Worm (Caenorhabditis elegans) whole organism, young adult: ENCODE measurements around the gene bath-10.

ENCODE experiments used
- B0261.1 ChIP-seq: sonication (generic microtip); optimal IDR thresholded peaks from 2 replicates; lab custom pipeline; 2016; ENCODE audit warnings: mild to moderate bottlenecking, missing genetic modification characterization, moderate library complexity, missing compliant biosample characterization
- F22D6.2 ChIP-seq: sonication (generic microtip); optimal IDR thresholded peaks from 2 replicates; lab custom pipeline; 2016; ENCODE audit warnings: mild to moderate bottlenecking, missing genetic modification characterization, missing compliant biosample characterization
- F23B12.7 ChIP-seq: sonication (generic microtip); optimal IDR thresholded peaks from 2 replicates; lab custom pipeline; 2017; ENCODE audit warnings: missing genetic modification characterization, mild to moderate bottlenecking, missing compliant biosample characterization, antibody characterized with exemption, moderate library complexity; ENCODE audit not compliant: insufficient read depth
- F33H1.4 ChIP-seq: fragments of 200-800 bp; sonication (Bioruptor generic); IDR thresholded peaks from 2 replicates; pipeline ENCODE4 v1.3.6; 2022; ENCODE audit warnings: missing genetic modification reagents, missing genetic modification characterization, missing compliant biosample characterization
- K11D2.4 ChIP-seq: fragments of 200-800 bp; sonication (Bioruptor generic); IDR thresholded peaks from 2 replicates; pipeline ENCODE4 v1.3.6; 2022; ENCODE audit warnings: missing genetic modification reagents, missing genetic modification characterization, missing compliant biosample characterization
- Y53F4B.3 ChIP-seq: fragments of 200-800 bp; sonication (Bioruptor generic); IDR thresholded peaks from 2 replicates; pipeline ENCODE4 v1.3.6; 2022; ENCODE audit warnings: missing genetic modification reagents, missing genetic modification characterization, missing compliant biosample characterization
- Y53G8AR.9 ChIP-seq: fragments of 200-800 bp; sonication (Bioruptor generic); conservative IDR thresholded peaks from 2 replicates; pipeline ENCODE4 v1.3.6; 2022; ENCODE audit warnings: missing genetic modification reagents, missing genetic modification characterization, missing compliant biosample characterization
- ZK185.1 ChIP-seq: sonication (generic microtip); optimal IDR thresholded peaks from 2 replicates; lab custom pipeline; 2016; ENCODE audit warnings: mild to moderate bottlenecking, missing genetic modification characterization, missing compliant biosample characterization; ENCODE audit not compliant: poor library complexity, severe bottlenecking
- atf-7 ChIP-seq: sonication (generic microtip); optimal IDR thresholded peaks from 2 replicates; lab custom pipeline; 2017; ENCODE audit warnings: mild to moderate bottlenecking, missing genetic modification characterization, missing compliant biosample characterization
- athp-1 ChIP-seq: sonication (generic microtip); optimal IDR thresholded peaks from 2 replicates; lab custom pipeline; 2017; ENCODE audit warnings: mild to moderate bottlenecking, missing genetic modification characterization, missing compliant biosample characterization
- bed-1 ChIP-seq: fragments of 200-800 bp; sonication (Bioruptor generic); IDR thresholded peaks from 2 replicates; pipeline ENCODE4 v1.3.6; 2022; ENCODE audit warnings: missing genetic modification reagents, missing genetic modification characterization, missing compliant biosample characterization
- bed-2 ChIP-seq: fragments of 200-800 bp; sonication (Bioruptor generic); IDR thresholded peaks from 2 replicates; pipeline ENCODE4 v1.3.6; 2022; ENCODE audit warnings: missing genetic modification reagents, missing genetic modification characterization, missing compliant biosample characterization
- ceh-100 ChIP-seq: fragments of 200-800 bp; sonication (Bioruptor generic); IDR thresholded peaks from 2 replicates; pipeline ENCODE4 v1.3.6; 2022; ENCODE audit warnings: missing genetic modification reagents, missing genetic modification characterization, missing compliant biosample characterization
- ceh-40 ChIP-seq: fragments of 200-800 bp; sonication (Bioruptor generic); IDR thresholded peaks from 2 replicates; pipeline ENCODE4 v1.3.6; 2022; ENCODE audit warnings: missing genetic modification characterization, missing compliant biosample characterization
- dpff-1 ChIP-seq: sonication (generic microtip); optimal IDR thresholded peaks from 2 replicates; lab custom pipeline; 2017; ENCODE audit warnings: mild to moderate bottlenecking, missing genetic modification characterization, missing compliant biosample characterization
- egl-18 ChIP-seq: fragments of 200-800 bp; sonication (Bioruptor generic); IDR thresholded peaks from 2 replicates; pipeline ENCODE4 v1.3.6; 2022; ENCODE audit warnings: missing genetic modification reagents, missing genetic modification characterization, missing compliant biosample characterization
- egrh-3 ChIP-seq: fragments of 200-800 bp; sonication (Bioruptor generic); IDR thresholded peaks from 2 replicates; pipeline ENCODE4 v1.3.6; 2022; ENCODE audit warnings: missing genetic modification reagents, missing genetic modification characterization, missing compliant biosample characterization
- ekl-4 ChIP-seq: fragments of 200-800 bp; sonication (Bioruptor generic); IDR thresholded peaks from 2 replicates; pipeline ENCODE4 v1.3.6; 2022; ENCODE audit warnings: missing genetic modification reagents, missing genetic modification characterization, missing compliant biosample characterization
- him-1 ChIP-seq: sonication (generic microtip); optimal IDR thresholded peaks from 2 replicates; lab custom pipeline; 2016; ENCODE audit warnings: missing genotype, missing genetic modification reagents, missing genetic modification characterization, missing compliant biosample characterization
- hmg-1.2 ChIP-seq: fragments of 200-800 bp; sonication (Bioruptor generic); IDR thresholded peaks from 2 replicates; pipeline ENCODE4 v1.3.6; 2022; ENCODE audit warnings: missing genetic modification reagents, missing genetic modification characterization, missing compliant biosample characterization
- hmg-20 ChIP-seq: fragments of 200-800 bp; sonication (Bioruptor generic); IDR thresholded peaks from 2 replicates; pipeline ENCODE4 v1.3.6; 2022; ENCODE audit warnings: missing genetic modification reagents, missing genetic modification characterization, missing compliant biosample characterization
- lin-40 ChIP-seq: sonication (generic microtip); optimal IDR thresholded peaks from 2 replicates; lab custom pipeline; 2016; ENCODE audit warnings: missing genetic modification characterization, mild to moderate bottlenecking, missing compliant biosample characterization, missing genotype, missing genetic modification reagents
- lir-1 ChIP-seq: fragments of 200-800 bp; sonication (Bioruptor generic); conservative IDR thresholded peaks from 2 replicates; pipeline ENCODE4 v1.3.6; 2022; ENCODE audit warnings: missing genetic modification reagents, missing genetic modification characterization, missing compliant biosample characterization
- mcd-1 ChIP-seq: fragments of 200-800 bp; sonication (Bioruptor generic); IDR thresholded peaks from 2 replicates; pipeline ENCODE4 v1.3.6; 2022; ENCODE audit warnings: missing genetic modification reagents, missing genetic modification characterization, missing compliant biosample characterization
- mel-28 ChIP-seq: sonication (generic microtip); optimal IDR thresholded peaks from 2 replicates; lab custom pipeline; 2016; ENCODE audit warnings: borderline replicate concordance, mild to moderate bottlenecking, missing genetic modification characterization, missing compliant biosample characterization
- nfyb-1 ChIP-seq: fragments of 200-800 bp; sonication (Bioruptor generic); IDR thresholded peaks from 2 replicates; pipeline ENCODE4 v1.3.6; 2022; ENCODE audit warnings: missing genetic modification reagents, missing genetic modification characterization, missing compliant biosample characterization
- nhr-120 ChIP-seq: fragments of 200-800 bp; sonication (Bioruptor generic); IDR thresholded peaks from 2 replicates; pipeline ENCODE4 v1.3.6; 2022; ENCODE audit warnings: missing genetic modification characterization, missing compliant biosample characterization
- nhr-179 ChIP-seq: sonication (generic microtip); optimal IDR thresholded peaks from 2 replicates; lab custom pipeline; 2016; ENCODE audit warnings: mild to moderate bottlenecking, missing genetic modification characterization, missing compliant biosample characterization
- nhr-27 ChIP-seq: fragments of 200-800 bp; sonication (Bioruptor generic); optimal IDR thresholded peaks from 2 replicates; lab custom pipeline; 2018; ENCODE audit warnings: mild to moderate bottlenecking, missing genetic modification characterization, moderate library complexity, missing compliant biosample characterization
- nhr-80 ChIP-seq: sonication (generic microtip); optimal IDR thresholded peaks from 2 replicates; lab custom pipeline; 2016; ENCODE audit warnings: missing genetic modification characterization, missing compliant biosample characterization
- rec-8 ChIP-seq, 2 experiments: sonication (generic microtip); optimal IDR thresholded peaks; 2 replicates each; lab custom pipeline; 2016; ENCODE audit warnings: mild to moderate bottlenecking in 2 of 2, missing genetic modification characterization in 2 of 2, missing genetic modification reagents in 2 of 2, missing genotype in 2 of 2, missing biosample characterization in 1 of 2, missing compliant biosample characterization in 1 of 2, moderate library complexity in 1 of 2
- rpc-1 ChIP-seq, 2 experiments: fragments of 150-350 bp in 1 of 2; sonication (generic microtip) in 1 of 2; optimal IDR thresholded peaks; 2 replicates each; lab custom pipeline; 2014 to 2018; ENCODE audit warnings: missing biosample characterization in 1 of 2, missing genetic modification characterization in 1 of 2, missing genetic modification reagents in 1 of 2, missing genotype in 1 of 2
- sdz-38 ChIP-seq: sonication (generic microtip); optimal IDR thresholded peaks from 2 replicates; lab custom pipeline; 2016; ENCODE audit warnings: missing genotype, missing genetic modification characterization, missing compliant biosample characterization
- sea-2 ChIP-seq: fragments of 200-800 bp; sonication (Bioruptor generic); IDR thresholded peaks from 2 replicates; pipeline ENCODE4 v1.3.6; 2022; ENCODE audit warnings: missing genetic modification characterization, missing compliant biosample characterization
- snpc-1.1 ChIP-seq: sonication (generic microtip); optimal IDR thresholded peaks from 2 replicates; lab custom pipeline; 2017; ENCODE audit warnings: missing genetic modification characterization, mild to moderate bottlenecking, missing compliant biosample characterization, antibody characterized with exemption, moderate library complexity, missing genotype, missing genetic modification reagents; ENCODE audit not compliant: insufficient read depth
- sptf-2 ChIP-seq: fragments of 200-800 bp; sonication (Bioruptor generic); optimal IDR thresholded peaks from 2 replicates; lab custom pipeline; 2018; ENCODE audit warnings: mild to moderate bottlenecking, missing genetic modification characterization, missing compliant biosample characterization
- tlf-1 ChIP-seq: fragments of 200-800 bp; sonication (Bioruptor generic); optimal IDR thresholded peaks from 2 replicates; lab custom pipeline; 2018; ENCODE audit warnings: mild to moderate bottlenecking, missing genetic modification characterization, missing compliant biosample characterization
- unc-62 ChIP-seq: fragments of 150-350 bp; optimal IDR thresholded peaks from 2 replicates; lab custom pipeline; 2014; ENCODE audit warnings: missing biosample characterization, missing genetic modification reagents, missing genetic modification characterization
- ztf-26 ChIP-seq: sonication (generic microtip); optimal IDR thresholded peaks from 2 replicates; lab custom pipeline; 2017; ENCODE audit warnings: missing genetic modification characterization, missing compliant biosample characterization

bath-10 gene

DNA sequence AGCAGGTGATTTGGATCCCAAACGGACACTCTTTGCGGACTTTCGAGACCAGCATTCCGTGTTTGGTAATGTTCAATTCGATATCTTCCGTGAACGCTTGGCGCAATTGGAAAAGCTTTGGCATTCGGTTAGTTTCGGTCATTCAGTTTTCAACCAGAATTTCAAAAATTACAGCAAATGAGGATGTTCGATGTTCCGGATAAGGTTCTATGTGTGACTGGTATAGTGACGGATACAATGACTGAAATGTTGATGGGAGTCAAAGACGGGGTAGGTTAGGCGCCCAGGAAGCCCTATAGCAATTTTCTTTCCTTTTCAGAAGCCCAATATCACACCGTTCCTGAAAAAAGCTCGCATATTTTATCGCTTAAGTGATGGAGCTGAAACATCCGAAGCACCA lies 8.2 kb downstream of the bath-10 start:
- TF ChIP-seq sdz-38 (tag; lab: Kevin White, UChicago) = no peak
- TF ChIP-seq sptf-2 (GFP tag; lab: Kevin White, UChicago) = no peak
- no peak for TF ChIP-seq mcd-1 (GFP tag; lab: Robert Waterston, UW)
- TF ChIP-seq atf-7 = no peak
- no peak for TF ChIP-seq him-1 (tag; lab: Kevin White, UChicago)
- TF ChIP-seq ceh-100 (GFP tag; lab: Robert Waterston, UW) = no peak
- no peak for TF ChIP-seq egl-18
- no peak for TF ChIP-seq tlf-1 (GFP tag; lab: Kevin White, UChicago)
- TF ChIP-seq nhr-120 (GFP tag; lab: Robert Waterston, UW) = no peak
- TF ChIP-seq snpc-1.1 = no peak
- no peak for TF ChIP-seq F22D6.2 (tag; lab: Kevin White, UChicago)
- no peak for TF ChIP-seq lin-40
- no peak for TF ChIP-seq Y53G8AR.9 (GFP tag; lab: Robert Waterston, UW)
- no peak for TF ChIP-seq bed-2 (GFP tag; lab: Robert Waterston, UW)
- no peak for TF ChIP-seq F23B12.7 (tag; lab: Kevin White, UChicago)
- no peak for TF ChIP-seq mel-28 (tag; lab: Kevin White, UChicago)
- TF ChIP-seq ekl-4 (GFP tag; lab: Robert Waterston, UW) = no peak
- no peak for TF ChIP-seq lir-1
- TF ChIP-seq nhr-179 = no peak
- TF ChIP-seq nhr-80 (tag; lab: Kevin White, UChicago) = no peak

DNA sequence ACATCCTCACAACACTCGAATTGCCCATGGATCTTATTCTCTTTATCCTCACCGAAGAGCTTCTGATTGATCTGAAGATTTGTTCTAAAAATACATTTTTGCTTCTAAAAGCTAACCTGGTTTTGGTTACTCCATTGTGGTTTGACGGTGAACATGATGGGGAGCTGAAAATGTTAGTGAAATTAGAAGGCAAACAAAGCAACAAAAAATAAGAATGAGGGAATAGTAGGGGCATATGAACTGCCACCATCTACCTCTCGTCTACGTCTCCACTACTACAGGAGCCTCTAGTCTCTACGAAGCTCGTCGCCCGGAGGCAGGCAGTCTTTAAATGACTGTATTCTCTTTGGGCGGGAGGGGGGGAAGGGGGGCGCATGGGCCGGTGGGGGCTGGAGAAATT lies 10.9 kb downstream of the bath-10 start, which contains the start of gene T06D4.2:
Gene T06D4.2, minus strand, starts transcription at position 170 of the 400 bp plus-strand sequence.
- TF ChIP-seq snpc-1.1 (no peak), bed-1 (GFP tag; lab: Robert Waterston, UW) (no peak), F23B12.7 (tag; lab: Kevin White, UChicago) (no peak), rpc-1 (optimal IDR thresholded peaks at IDR 0.05; lab: Kevin White, UChicago) (no peak), rpc-1 (tag; optimal IDR thresholded peaks at IDR 0.05; lab: Kevin White, UChicago) (no peak), egrh-3 (no peak), hmg-20 (GFP tag; lab: Robert Waterston, UW) (no peak), ztf-26 (tag; lab: Kevin White, UChicago) (no peak), nhr-80 (tag; lab: Kevin White, UChicago) (no peak), athp-1 (tag; lab: Kevin White, UChicago) (no peak), Y53F4B.3 (GFP tag; lab: Robert Waterston, UW) (no peak), nhr-27 (no peak), F33H1.4 (GFP tag; lab: Robert Waterston, UW) (no peak), rec-8 (tag; optimal IDR thresholded peaks at IDR 0.05; lab: Kevin White, UChicago) (no peak), B0261.1 (tag; lab: Kevin White, UChicago) (no peak), K11D2.4 (no peak), unc-62 (no peak), dpff-1 (tag; lab: Kevin White, UChicago) (no peak), nfyb-1 (no peak), ZK185.1 (tag; lab: Kevin White, UChicago) (no peak), ceh-40 (GFP tag; lab: Robert Waterston, UW) (no peak)

DNA sequence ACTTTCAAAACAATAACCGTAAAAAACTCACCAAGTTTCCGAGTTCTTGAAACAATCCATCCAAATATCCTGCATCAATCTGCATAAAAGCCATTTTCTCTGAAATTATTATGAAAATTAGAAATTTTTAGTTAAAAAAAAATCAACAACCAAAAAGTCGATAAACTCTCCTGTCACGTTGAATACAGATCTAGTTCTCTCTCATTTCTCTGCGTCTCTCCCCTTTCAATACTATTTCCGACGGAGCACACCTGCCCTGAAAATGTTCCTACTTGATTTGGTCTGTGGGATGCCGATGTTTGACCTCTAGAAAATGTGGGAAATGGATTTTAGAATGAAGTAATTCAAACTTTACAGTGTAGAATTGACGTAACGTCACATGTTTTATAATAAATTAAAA lies 12.6 kb downstream of the bath-10 start, which contains the start of gene T06D4.6:
Gene T06D4.6, minus strand, starts transcription at position 101 of the 400 bp plus-strand sequence.
- TF ChIP-seq sea-2 (GFP tag; lab: Robert Waterston, UW) (no peak), hmg-1.2 (GFP tag; lab: Robert Waterston, UW) (peak; percentile 52; the same call in 1 of the 2 replicates)
- TF ChIP-seq, all 124 proteins: peak for 1
